Fruit fly (Drosophila melanogaster): ENCODE measurements around the gene CheA87a.

Gene CheA87a

dm6 chr3R:13364175-13365174, 5.0 kb upstream of the CheA87a start, which contains the start of gene Dic1 (continued):
- TF ChIP-seq phol (tag; optimal IDR thresholded peaks at IDR 0.05): peak; percentile 98
- peak; percentile 90 for TF ChIP-seq CG15514 (GFP tag; optimal IDR thresholded peaks at IDR 0.05)
- peak; percentile 95 for TF ChIP-seq D19A (tag; optimal IDR thresholded peaks at IDR 0.05)
- peak; percentile 76 for TF ChIP-seq en (GFP tag; optimal IDR thresholded peaks at IDR 0.05)
- peak; percentile 96 for TF ChIP-seq lmd (GFP tag; IDR thresholded peaks at IDR 0.05)
- peak; percentile 98 for TF ChIP-seq CG10543 (GFP tag; optimal IDR thresholded peaks at IDR 0.05)
- peak; percentile 98 for TF ChIP-seq gem (tag; optimal IDR thresholded peaks at IDR 0.05)
- TF ChIP-seq twi (tag; optimal IDR thresholded peaks at IDR 0.05): peak; percentile 89
- TF ChIP-seq sna (GFP tag; IDR thresholded peaks at IDR 0.05; ENCODE audit: partially characterized antibody): 0 out of 2 replicates have a peak, but pooled peaks have one; percentile 36
- peak; percentile 71 for TF ChIP-seq gro (GFP tag; optimal IDR thresholded peaks at IDR 0.05)
- TF ChIP-seq exex (tag; optimal IDR thresholded peaks at IDR 0.05): peak; percentile 84
- TF ChIP-seq Doc2 (GFP tag; IDR thresholded peaks at IDR 0.05): 0 out of 2 replicates have a peak, but pooled peaks have one; percentile 37
- TF ChIP-seq CG6854 (GFP tag; optimal IDR thresholded peaks at IDR 0.05): peak; percentile 98
- TF ChIP-seq ara (GFP tag; IDR thresholded peaks at IDR 0.05): peak; percentile 79
- peak; percentile 93 for TF ChIP-seq HLH54F (GFP tag; optimal IDR thresholded peaks at IDR 0.05)
- peak; percentile 87 for TF ChIP-seq CG16863 (GFP tag; optimal IDR thresholded peaks at IDR 0.05)
- TF ChIP-seq crc (GFP tag; optimal IDR thresholded peaks at IDR 0.05): peak; percentile 75
- peak; percentile 99 for TF ChIP-seq CG2678 (tag; optimal IDR thresholded peaks at IDR 0.05)
- TF ChIP-seq fd96Cb (tag; optimal IDR thresholded peaks at IDR 0.05): peak; percentile 98
- peak; percentile 45 for TF ChIP-seq yki (optimal IDR thresholded peaks at IDR 0.05)
- TF ChIP-seq E2f1 (GFP tag; IDR thresholded peaks at IDR 0.05): peak; percentile 88
- TF ChIP-seq E2f2 (GFP tag; IDR thresholded peaks at IDR 0.05): peak; percentile 71
- peak; percentile 96 for TF ChIP-seq CG2712 (tag; optimal IDR thresholded peaks at IDR 0.05)
- 0 out of 3 replicates have a peak, but pooled peaks have one; percentile 10 for TF ChIP-seq CG34224 (GFP tag; IDR thresholded peaks at IDR 0.05; ENCODE audit: partially characterized antibody)
- peak; percentile 95 for TF ChIP-seq Max (GFP tag; optimal IDR thresholded peaks at IDR 0.05)
- peak; percentile 77 for TF ChIP-seq CG8089 (GFP tag; optimal IDR thresholded peaks at IDR 0.05)
- TF ChIP-seq oc (tag; optimal IDR thresholded peaks at IDR 0.05): peak; percentile 89
- TF ChIP-seq row (GFP tag; IDR thresholded peaks at IDR 0.05): peak; percentile 94
- peak; percentile 99 for TF ChIP-seq CoRest (tag; optimal IDR thresholded peaks at IDR 0.05)
- peak; percentile 97 for TF ChIP-seq Fer3 (tag; optimal IDR thresholded peaks at IDR 0.05)
- TF ChIP-seq CG14014 (GFP tag; IDR thresholded peaks at IDR 0.05): peak; percentile 87
- TF ChIP-seq CG13894 (tag; optimal IDR thresholded peaks at IDR 0.05): peak; percentile 94
- peak; percentile 79 for TF ChIP-seq Kr (GFP tag; optimal IDR thresholded peaks at IDR 0.05)
- peak; percentile 53; the same call in 1 of the 3 replicates for TF ChIP-seq HLH4C (GFP tag; IDR thresholded peaks at IDR 0.05; ENCODE audit: partially characterized antibody)
- TF ChIP-seq CG3065 (GFP tag; optimal IDR thresholded peaks at IDR 0.05): peak; percentile 61
- no peak for TF ChIP-seq Lpt (GFP tag; optimal IDR thresholded peaks at IDR 0.05)
- TF ChIP-seq disco-r (GFP tag; optimal IDR thresholded peaks at IDR 0.05): peak; percentile 76
- peak; percentile 97 for TF ChIP-seq Ssrp (tag; optimal IDR thresholded peaks at IDR 0.05)
- peak; percentile 96 for TF ChIP-seq scrt (GFP tag; optimal IDR thresholded peaks at IDR 0.05)
- peak; percentile 82 for TF ChIP-seq ems (GFP tag; optimal IDR thresholded peaks at IDR 0.05)
- no peak for TF ChIP-seq knrl (GFP tag; IDR thresholded peaks at IDR 0.05; ENCODE audit: partially characterized antibody)
- TF ChIP-seq Ravus (GFP tag; IDR thresholded peaks at IDR 0.05): peak; percentile 69
- TF ChIP-seq CG43689 (GFP tag; IDR thresholded peaks at IDR 0.05): peak; percentile 70; the same call in 1 of the 2 replicates
- peak; percentile 87 for TF ChIP-seq CG14050 (GFP tag; IDR thresholded peaks at IDR 0.05)
- TF ChIP-seq gsb-n (tag; optimal IDR thresholded peaks at IDR 0.05): peak; percentile 93
- peak; percentile 74 for TF ChIP-seq btn (GFP tag; optimal IDR thresholded peaks at IDR 0.05)
- peak; percentile 67; the same call in 2 of the 3 replicates for TF ChIP-seq CG3726 (GFP tag; IDR thresholded peaks at IDR 0.05)
- TF ChIP-seq gfzf (GFP tag; optimal IDR thresholded peaks at IDR 0.05): no peak

Measured in whole organism, embryonic.